Worm (Caenorhabditis elegans): ENCODE measurements around the gene K04H4.5.

Gene K04H4.5

ce11 chrIII:9315180-9315579 lies 44.0 kb upstream of the K04H4.5 start (continued):
- TF ChIP-seq mep-1 (tag; optimal IDR thresholded peaks at IDR 0.05) (peak; percentile 1), tra-1 (GFP tag; IDR thresholded peaks at IDR 0.05) (0 out of 2 replicates have a peak, but pooled peaks have one; percentile 40), pha-4 (GFP tag; IDR thresholded peaks at IDR 0.05) (no peak), pha-4 (tag; optimal IDR thresholded peaks at IDR 0.05) (no peak), Y75B8A.6 (GFP tag; IDR thresholded peaks at IDR 0.05) (no peak), egl-27 (tag; optimal IDR thresholded peaks at IDR 0.05) (no peak), daf-16 (GFP tag; optimal IDR thresholded peaks at IDR 0.05) (no peak), daf-16 (tag; optimal IDR thresholded peaks at IDR 0.05) (peak; percentile 56), Y105C5A.15 (GFP tag; IDR thresholded peaks at IDR 0.05) (no peak), nhr-41 (GFP tag; IDR thresholded peaks at IDR 0.05) (no peak), egl-43 (GFP tag; IDR thresholded peaks at IDR 0.05) (no peak), R02D3.7 (tag; optimal IDR thresholded peaks at IDR 0.05) (no peak), fkh-10 (GFP tag; optimal IDR thresholded peaks at IDR 0.05) (no peak), lin-15B (tag; optimal IDR thresholded peaks at IDR 0.05) (no peak), nhr-25 (tag; optimal IDR thresholded peaks at IDR 0.05; ENCODE audit: borderline replicate concordance, insufficient read depth) (no peak), saeg-2 (GFP tag; IDR thresholded peaks at IDR 0.05) (no peak)

- no peak for TF ChIP-seq lin-39 (tag; optimal IDR thresholded peaks at IDR 0.05)
- TF ChIP-seq dmd-6 (GFP tag; IDR thresholded peaks at IDR 0.05): peak; percentile 81
- peak; percentile 31 for TF ChIP-seq nhr-28 (tag; optimal IDR thresholded peaks at IDR 0.05)
- TF ChIP-seq dve-1 (tag; optimal IDR thresholded peaks at IDR 0.05; ENCODE audit: insufficient read depth): peak; percentile 68
- peak; percentile 51; the same call in 1 of the 2 replicates for TF ChIP-seq php-3 (GFP tag; IDR thresholded peaks at IDR 0.05)
- peak; percentile 65 for TF ChIP-seq hlh-11 (tag; optimal IDR thresholded peaks at IDR 0.05)
- no peak for TF ChIP-seq aha-1 (tag)
- TF ChIP-seq daf-16 (GFP tag; optimal IDR thresholded peaks at IDR 0.05): no peak
- TF ChIP-seq daf-16 (tag; optimal IDR thresholded peaks at IDR 0.05): peak; percentile 79
Observed at ce11 chrIII:9317601-9318000, 41.6 kb upstream of the K04H4.5 start.

ce11 chrIII:9319641-9320040 lies 39.5 kb upstream of the K04H4.5 start, which contains the start of gene C40H1.9:
Gene C40H1.9 (plus strand): TSS chrIII:9319941.
- no peak for TF ChIP-seq fos-1 (tag; optimal IDR thresholded peaks at IDR 0.05)
- TF ChIP-seq nhr-28 (tag; optimal IDR thresholded peaks at IDR 0.05): peak; percentile 10
- no peak for TF ChIP-seq daf-16 (GFP tag; optimal IDR thresholded peaks at IDR 0.05)
- peak; percentile 52 for TF ChIP-seq daf-16 (tag; optimal IDR thresholded peaks at IDR 0.05)

- TF ChIP-seq ceh-62 (tag; optimal IDR thresholded peaks at IDR 0.05) (no peak), unc-62 (GFP tag; optimal IDR thresholded peaks at IDR 0.05 in 1 of 2) (peak in 1 of 2 experiments; percentile 20), unc-62 (tag; optimal IDR thresholded peaks at IDR 0.05) (no peak)
Observed at ce11 chrIII:9322010-9322409, 37.1 kb upstream of the K04H4.5 start, which contains the start of gene cpb-1. Gene cpb-1 (plus strand): TSS chrIII:9322310.

- TF ChIP-seq daf-16 (GFP tag; optimal IDR thresholded peaks at IDR 0.05) (no peak), daf-16 (tag; optimal IDR thresholded peaks at IDR 0.05) (peak; percentile 4), lin-38 (GFP tag; IDR thresholded peaks at IDR 0.05) (no peak), ztf-7 (tag; optimal IDR thresholded peaks at IDR 0.05) (no peak), dmd-6 (GFP tag; IDR thresholded peaks at IDR 0.05) (peak; percentile 39; the same call in 1 of the 2 replicates)
Observed at ce11 chrIII:9324724-9325123, 34.4 kb upstream of the K04H4.5 start, which contains the start of gene C40H1.7. Gene C40H1.7 (plus strand): TSS chrIII:9325024.

- TF ChIP-seq lin-38 (GFP tag; IDR thresholded peaks at IDR 0.05): no peak
- TF ChIP-seq dmd-6 (GFP tag; IDR thresholded peaks at IDR 0.05): peak; percentile 97
- no peak for TF ChIP-seq ceh-82 (tag; optimal IDR thresholded peaks at IDR 0.05)
- TF ChIP-seq ZK546.5 (tag; optimal IDR thresholded peaks at IDR 0.05): no peak
- peak; percentile 70 for TF ChIP-seq gei-8 (GFP tag; optimal IDR thresholded peaks at IDR 0.05)
- peak; percentile 88 for TF ChIP-seq nhr-28 (tag; optimal IDR thresholded peaks at IDR 0.05)
- peak; percentile 96 for TF ChIP-seq pqm-1 (tag; optimal IDR thresholded peaks at IDR 0.05)
- TF ChIP-seq lin-15B (tag; optimal IDR thresholded peaks at IDR 0.05): no peak
- no peak for TF ChIP-seq duxl-1 (tag; optimal IDR thresholded peaks at IDR 0.05; ENCODE audit: poor library complexity)
- no peak for TF ChIP-seq madf-5 (GFP tag; IDR thresholded peaks at IDR 0.05)
- TF ChIP-seq nhr-48 (tag; optimal IDR thresholded peaks at IDR 0.05): peak; percentile 81
- TF ChIP-seq fos-1 (tag; optimal IDR thresholded peaks at IDR 0.05): no peak
- peak; percentile 91 for TF ChIP-seq dve-1 (tag; optimal IDR thresholded peaks at IDR 0.05; ENCODE audit: insufficient read depth)
- TF ChIP-seq D1046.2 (GFP tag; IDR thresholded peaks at IDR 0.05): no peak
- no peak for TF ChIP-seq hif-1 (tag; optimal IDR thresholded peaks at IDR 0.05)
- TF ChIP-seq Y105C5A.15 (GFP tag; IDR thresholded peaks at IDR 0.05): no peak
- TF ChIP-seq hlh-30 (tag; optimal IDR thresholded peaks at IDR 0.05; ENCODE audit: insufficient read depth): peak; percentile 55
- TF ChIP-seq jun-1 (tag; optimal IDR thresholded peaks at IDR 0.05): no peak
- no peak for TF ChIP-seq Y48G9A.11 (GFP tag; IDR thresholded peaks at IDR 0.05)
Observed at ce11 chrIII:9326528-9326927, 32.6 kb upstream of the K04H4.5 start.

All from whole organism, L4 larva.